Fruit fly (Drosophila melanogaster) whole organism, embryonic: Measurements from ENCODE around the gene Rcd2.

Source experiments
- Atf3 ChIP-seq: fragments of 200-800 bp; sonication (Bioruptor generic); optimal IDR thresholded peaks from 3 replicates; lab custom pipeline; 2016; ENCODE audit warnings: missing biosample characterization, missing genetic modification characterization
- Blimp-1 ChIP-seq: fragments of 200-800 bp; sonication (Bioruptor generic); optimal IDR thresholded peaks from 3 replicates; lab custom pipeline; 2018; ENCODE audit warnings: missing biosample characterization, missing genetic modification characterization, mild to moderate bottlenecking, moderate library complexity, missing genetic modification reagents
- CG12236 ChIP-seq: fragments of 200-800 bp; sonication (Bioruptor generic); optimal IDR thresholded peaks from 2 replicates; lab custom pipeline; 2016; ENCODE audit warnings: missing biosample characterization, missing genetic modification characterization
- CG12659 ChIP-seq: fragments of 200-800 bp; sonication (Bioruptor generic); optimal IDR thresholded peaks from 3 replicates; lab custom pipeline; 2017; ENCODE audit warnings: mild to moderate bottlenecking, missing biosample characterization, missing genetic modification reagents, missing genetic modification characterization
- CG12744 ChIP-seq: fragments of 200-800 bp; sonication (Bioruptor generic); optimal IDR thresholded peaks from 2 replicates; lab custom pipeline; 2016; ENCODE audit warnings: missing biosample characterization, missing genetic modification characterization
- CG12942 ChIP-seq: fragments of 200-800 bp; sonication (Bioruptor generic); optimal IDR thresholded peaks from 3 replicates; lab custom pipeline; 2016; ENCODE audit warnings: missing biosample characterization, missing genetic modification characterization
- CG13123 ChIP-seq: fragments of 200-800 bp; sonication (Bioruptor generic); optimal IDR thresholded peaks from 2 replicates; lab custom pipeline; 2016; ENCODE audit warnings: missing biosample characterization, missing genetic modification characterization
- CG17328 ChIP-seq: fragments of 200-800 bp; sonication (Bioruptor generic); IDR thresholded peaks from 2 replicates; pipeline ENCODE4 v1.3.6; 2022; ENCODE audit warnings: missing biosample characterization, missing genetic modification characterization
- CG2712 ChIP-seq: fragments of 200-800 bp; optimal IDR thresholded peaks from 3 replicates; lab custom pipeline; 2019; ENCODE audit warnings: missing biosample characterization, mild to moderate bottlenecking, missing genetic modification characterization, moderate library complexity
- CG30431 ChIP-seq: fragments of 200-800 bp; sonication (Bioruptor generic); optimal IDR thresholded peaks from 2 replicates; lab custom pipeline; 2017; ENCODE audit warnings: missing biosample characterization, missing genetic modification characterization
- CG3163 ChIP-seq: fragments of 200-800 bp; sonication (Bioruptor generic); optimal IDR thresholded peaks from 3 replicates; lab custom pipeline; 2016; ENCODE audit warnings: missing biosample characterization, missing genetic modification characterization
- CG34422 ChIP-seq: fragments of 200-800 bp; sonication (Bioruptor generic); IDR thresholded peaks from 3 replicates; pipeline ENCODE4 v1.3.6; 2022; ENCODE audit warnings: missing biosample characterization, missing genetic modification characterization
- CG6689 ChIP-seq: fragments of 200-800 bp; sonication (Bioruptor generic); IDR thresholded peaks from 2 replicates; pipeline ENCODE4 v1.3.6; 2022; ENCODE audit warnings: missing biosample characterization, missing genetic modification characterization
- CG7357 ChIP-seq: fragments of 200-800 bp; sonication (Bioruptor generic); IDR thresholded peaks from 3 replicates; pipeline ENCODE4 v1.3.6; 2022; ENCODE audit warnings: missing biosample characterization, missing genetic modification characterization
- CG8290 ChIP-seq, 3 experiments: fragments of 200-800 bp; sonication (Bioruptor generic); optimal IDR thresholded peaks; 2 replicates each; lab custom pipeline; 2016 to 2019; ENCODE audit warnings: missing biosample characterization in 3 of 3, missing genetic modification characterization in 3 of 3, mild to moderate bottlenecking in 2 of 3, moderate library complexity in 1 of 3
- CG8765 ChIP-seq: fragments of 200-800 bp; sonication (Bioruptor generic); IDR thresholded peaks from 2 replicates; pipeline ENCODE4 v1.3.6; 2022; ENCODE audit warnings: missing biosample characterization, missing genetic modification characterization
- CrebB ChIP-seq: fragments of 200-800 bp; sonication (Bioruptor generic); optimal IDR thresholded peaks from 3 replicates; lab custom pipeline; 2018; ENCODE audit warnings: missing biosample characterization, mild to moderate bottlenecking, missing genetic modification characterization
- Dref ChIP-seq: fragments of 200-800 bp; sonication (Bioruptor generic); IDR thresholded peaks from 2 replicates; pipeline ENCODE4 v1.3.6; 2022; ENCODE audit warnings: missing biosample characterization, missing genetic modification characterization
- E2f2 ChIP-seq: fragments of 200-800 bp; sonication (Bioruptor generic); IDR thresholded peaks from 2 replicates; pipeline ENCODE4 v1.3.6; 2022; ENCODE audit warnings: missing biosample characterization, missing genetic modification characterization
- Ets65A ChIP-seq: fragments of 200-800 bp; sonication (Bioruptor generic); peaks from one replicate; lab custom pipeline; 2016; ENCODE audit warnings: missing biosample characterization, missing genetic modification characterization
- Fer1 ChIP-seq: fragments of 200-800 bp; sonication (Bioruptor generic); optimal IDR thresholded peaks from 2 replicates; lab custom pipeline; 2017; ENCODE audit warnings: missing biosample characterization, mild to moderate bottlenecking, missing genetic modification characterization
- GATAe ChIP-seq: fragments of 200-800 bp; sonication (Bioruptor generic); conservative IDR thresholded peaks from 2 replicates; pipeline ENCODE4 v1.3.6; 2022; ENCODE audit warnings: missing biosample characterization, missing genetic modification characterization
- HmgZ ChIP-seq: fragments of 200-800 bp; sonication (Bioruptor generic); optimal IDR thresholded peaks from 2 replicates; lab custom pipeline; 2018; ENCODE audit warnings: missing biosample characterization, mild to moderate bottlenecking, missing genetic modification characterization
- Hmx ChIP-seq: fragments of 200-800 bp; sonication (Bioruptor generic); optimal IDR thresholded peaks from 2 replicates; lab custom pipeline; 2016; ENCODE audit warnings: missing biosample characterization, missing genetic modification characterization
- Hr78 ChIP-seq, 2 experiments: fragments of 200-800 bp in 1 of 2; fragments of >200 bp in 1 of 2; sonication (Bioruptor generic) in 1 of 2; optimal IDR thresholded peaks; 2 replicates each; lab custom pipeline; 2017 to 2019; ENCODE audit warnings: missing biosample characterization in 2 of 2, missing genetic modification characterization in 2 of 2, mild to moderate bottlenecking in 1 of 2, moderate library complexity in 1 of 2
- Jarid2 ChIP-seq: fragments of 200-800 bp; sonication (Bioruptor generic); optimal IDR thresholded peaks from 3 replicates; lab custom pipeline; 2017; ENCODE audit warnings: mild to moderate bottlenecking, missing biosample characterization, missing genetic modification reagents, missing genetic modification characterization
- NC2α ChIP-seq: fragments of 200-800 bp; sonication (Bioruptor generic); optimal IDR thresholded peaks from 2 replicates; lab custom pipeline; 2016; ENCODE audit warnings: missing biosample characterization, missing genetic modification characterization
- NC2β ChIP-seq: fragments of 200-800 bp; sonication (Bioruptor generic); optimal IDR thresholded peaks from 2 replicates; lab custom pipeline; 2016; ENCODE audit warnings: missing biosample characterization, missing genetic modification characterization
- Nf-YA ChIP-seq: fragments of 200-800 bp; sonication (Bioruptor generic); IDR thresholded peaks from 2 replicates; pipeline ENCODE4 v1.3.6; 2022; ENCODE audit warnings: missing biosample characterization, missing genetic modification characterization
- Optix ChIP-seq: fragments of 200-800 bp; sonication (Bioruptor generic); IDR thresholded peaks from 3 replicates; pipeline ENCODE4 v1.3.6; 2022; ENCODE audit warnings: missing biosample characterization, missing genetic modification characterization
- Side ChIP-seq: fragments of 200-800 bp; sonication (Bioruptor generic); optimal IDR thresholded peaks from 2 replicates; lab custom pipeline; 2016; ENCODE audit warnings: missing biosample characterization, missing genetic modification characterization
- Sry-β ChIP-seq: fragments of 200-800 bp; sonication (Bioruptor generic); optimal IDR thresholded peaks from 2 replicates; lab custom pipeline; 2018; ENCODE audit warnings: missing biosample characterization, mild to moderate bottlenecking, missing genetic modification characterization, moderate library complexity
- bbx ChIP-seq: fragments of 200-800 bp; sonication (Bioruptor generic); IDR thresholded peaks from 2 replicates; pipeline ENCODE4 v1.3.6; 2022; ENCODE audit warnings: missing biosample characterization, missing genetic modification characterization; ENCODE audit not compliant: partially characterized antibody
- caup ChIP-seq: fragments of 200-800 bp; sonication (Bioruptor generic); optimal IDR thresholded peaks from 3 replicates; lab custom pipeline; 2017; ENCODE audit warnings: missing biosample characterization, mild to moderate bottlenecking, missing genetic modification characterization, moderate library complexity; ENCODE audit not compliant: severe bottlenecking
- chinmo ChIP-seq: fragments of 200-800 bp; sonication (Bioruptor generic); IDR thresholded peaks from 4 replicates; pipeline ENCODE4 v1.3.6; 2022; ENCODE audit warnings: missing biosample characterization, missing genetic modification characterization; ENCODE audit not compliant: partially characterized antibody
- inv ChIP-seq: fragments of 200-800 bp; sonication (Bioruptor generic); IDR thresholded peaks from 2 replicates; pipeline ENCODE4 v1.3.6; 2022; ENCODE audit warnings: missing biosample characterization, missing genetic modification characterization; ENCODE audit not compliant: partially characterized antibody
- lmd ChIP-seq: fragments of 200-800 bp; sonication (Bioruptor generic); IDR thresholded peaks from 2 replicates; pipeline ENCODE4 v1.3.6; 2022; ENCODE audit warnings: missing biosample characterization, missing genetic modification characterization
- nerfin-1 ChIP-seq: fragments of 200-800 bp; sonication (Bioruptor generic); optimal IDR thresholded peaks from 3 replicates; lab custom pipeline; 2019; ENCODE audit warnings: missing biosample characterization, mild to moderate bottlenecking, missing genetic modification characterization, moderate library complexity
- onecut ChIP-seq: fragments of 200-800 bp; sonication (Bioruptor generic); IDR thresholded peaks from 2 replicates; pipeline ENCODE4 v1.3.6; 2022; ENCODE audit warnings: missing biosample characterization, missing genetic modification characterization
- pita ChIP-seq: fragments of 200-800 bp; sonication (Bioruptor generic); optimal IDR thresholded peaks from 2 replicates; lab custom pipeline; 2017; ENCODE audit warnings: missing biosample characterization, mild to moderate bottlenecking, missing genetic modification characterization
- pzg ChIP-seq: fragments of 200-800 bp; sonication (Bioruptor generic); optimal IDR thresholded peaks from 3 replicates; lab custom pipeline; 2018; ENCODE audit warnings: missing biosample characterization, mild to moderate bottlenecking, missing genetic modification characterization, moderate library complexity
- run ChIP-seq: fragments of 200-800 bp; sonication (Bioruptor generic); optimal IDR thresholded peaks from 3 replicates; lab custom pipeline; 2018; ENCODE audit warnings: missing biosample characterization, mild to moderate bottlenecking, missing genetic modification characterization
- sisA ChIP-seq: fragments of 200-800 bp; sonication (Bioruptor generic); IDR thresholded peaks from 2 replicates; pipeline ENCODE4 v1.3.6; 2022; ENCODE audit warnings: missing biosample characterization, missing genetic modification characterization
- slou ChIP-seq: fragments of 200-800 bp; sonication (Bioruptor generic); optimal IDR thresholded peaks from 3 replicates; lab custom pipeline; 2016; ENCODE audit warnings: missing biosample characterization, missing genetic modification characterization
- sqz ChIP-seq: fragments of 200-800 bp; sonication (Bioruptor generic); optimal IDR thresholded peaks from 3 replicates; lab custom pipeline; 2018; ENCODE audit warnings: missing biosample characterization, mild to moderate bottlenecking, missing genetic modification characterization
- ssp ChIP-seq: fragments of 200-800 bp; sonication (Bioruptor generic); IDR thresholded peaks from 2 replicates; pipeline ENCODE4 v1.3.6; 2022; ENCODE audit warnings: missing biosample characterization, missing genetic modification characterization
- vvl ChIP-seq: fragments of 200-800 bp; sonication (Bioruptor generic); IDR thresholded peaks from 2 replicates; pipeline ENCODE4 v1.3.6; 2022; ENCODE audit warnings: missing biosample characterization, missing genetic modification characterization
- wdn ChIP-seq: fragments of 200-800 bp; sonication (Bioruptor generic); IDR thresholded peaks from 2 replicates; pipeline ENCODE4 v1.3.6; 2022; ENCODE audit warnings: missing biosample characterization, missing genetic modification characterization

Rcd2 gene

DNA sequence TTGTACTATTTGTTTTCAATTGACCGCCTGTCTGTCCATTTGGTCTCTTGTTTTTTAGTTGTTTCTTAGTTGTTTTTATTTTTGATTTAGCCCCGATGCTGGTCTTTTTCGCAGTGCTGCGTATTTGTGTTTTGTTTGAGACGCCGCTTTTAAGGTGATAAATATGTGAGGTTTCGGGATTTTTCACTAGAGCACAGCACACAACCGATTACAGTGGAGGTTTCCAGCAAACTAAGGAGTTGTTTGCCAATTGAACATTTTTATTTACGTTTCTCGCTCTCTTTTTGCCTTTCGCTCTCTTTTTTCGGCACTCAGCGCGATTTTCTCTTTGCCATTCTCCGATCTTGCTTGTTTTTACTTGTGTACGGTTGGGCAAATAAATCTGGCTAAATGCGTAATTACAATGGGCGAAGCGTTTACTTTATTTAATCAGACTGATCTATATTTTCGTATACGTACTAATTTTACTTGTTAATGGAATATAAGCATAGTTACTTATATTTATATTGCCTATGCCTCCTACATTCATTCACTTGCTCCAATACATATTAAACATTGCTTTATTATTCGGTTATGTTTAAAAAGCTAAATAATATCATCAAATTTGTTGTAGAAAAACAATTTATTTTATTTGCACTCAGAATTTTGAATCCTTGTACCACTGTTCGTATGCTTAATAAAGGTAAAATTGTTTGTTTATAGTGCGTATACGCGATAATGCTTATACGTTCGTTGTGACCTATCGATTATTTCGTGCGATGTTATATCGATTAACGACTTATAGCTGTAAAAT, at the start of gene Rcd2:
TSS of gene Rcd2 (minus strand) at position 236 of the 793 bp plus-strand sequence.
- TF ChIP-seq CG12744 (peak; percentile 60), CG17328 (GFP tag; lab: Robert Waterston, UW) (peak; percentile 62; the same call in 1 of the 2 replicates), Side (GFP tag; lab: Kevin White, UChicago) (no peak), CG12942 (peak; percentile 51), GATAe (GFP tag; lab: Robert Waterston, UW) (no peak), CG8290 (GFP tag; optimal IDR thresholded peaks at IDR 0.05; lab: Kevin White, UChicago) (peak; percentile 2), CG8290 (tag; optimal IDR thresholded peaks at IDR 0.05; lab: Kevin White, UChicago) (peak; percentile 7 to 88), Hr78 (GFP tag; optimal IDR thresholded peaks at IDR 0.05; lab: Kevin White, UChicago) (peak in 1 of 2 experiments; percentile 99), CG12659 (GFP tag; lab: Kevin White, UChicago) (peak; percentile 95), chinmo (peak; percentile 81; the same call in 3 of the 4 replicates), sqz (GFP tag; lab: Kevin White, UChicago) (peak; percentile 71), CG13123 (no peak), Ets65A (GFP tag; lab: Kevin White, UChicago) (peak; percentile 28), sisA (GFP tag; lab: Robert Waterston, UW) (no peak), nerfin-1 (tag; lab: Kevin White, UChicago) (peak; percentile 66), Atf3 (GFP tag; lab: Kevin White, UChicago) (peak; percentile 17), CG12236 (GFP tag; lab: Kevin White, UChicago) (no peak), CG34422 (GFP tag; lab: Robert Waterston, UW) (0 out of 3 replicates have a peak, but pooled peaks have one; percentile 63), Jarid2 (peak; percentile 92), pzg (GFP tag; lab: Kevin White, UChicago) (peak; percentile 57), Hmx (GFP tag; lab: Kevin White, UChicago) (peak; percentile 20), inv (peak; percentile 74), Fer1 (peak; percentile 91), NC2β (peak; percentile 14), bbx (peak; percentile 96), CG8765 (GFP tag; lab: Robert Waterston, UW) (peak; percentile 32; the same call in 1 of the 2 replicates), run (tag; lab: Kevin White, UChicago) (peak; percentile 89), CG30431 (GFP tag; lab: Kevin White, UChicago) (no peak), CG7357 (peak; percentile 69; the same call in 2 of the 3 replicates), caup (peak; percentile 88), CrebB (tag; lab: Kevin White, UChicago) (peak; percentile 79), Sry-β (GFP tag; lab: Kevin White, UChicago) (no peak), lmd (GFP tag; lab: Robert Waterston, UW) (peak; percentile 74), CG2712 (peak; percentile 86), slou (GFP tag; lab: Kevin White, UChicago) (peak; percentile 31), E2f2 (no peak), vvl (GFP tag; lab: Robert Waterston, UW) (peak; percentile 85), wdn (GFP tag; lab: Robert Waterston, UW) (peak; percentile 31; the same call in 1 of the 2 replicates), CG6689 (GFP tag; lab: Robert Waterston, UW) (peak; percentile 72), HmgZ (peak; percentile 88), onecut (GFP tag; lab: Robert Waterston, UW) (peak; percentile 43; the same call in 1 of the 2 replicates), Blimp-1 (GFP tag; lab: Kevin White, UChicago) (peak; percentile 68), pita (GFP tag; lab: Kevin White, UChicago) (no peak), Optix (GFP tag; lab: Robert Waterston, UW) (no peak), CG3163 (GFP tag; lab: Kevin White, UChicago) (peak; percentile 93), ssp (GFP tag; lab: Robert Waterston, UW) (no peak), Nf-YA (GFP tag; lab: Robert Waterston, UW) (peak; percentile 51; the same call in 1 of the 2 replicates), NC2α (GFP tag; lab: Kevin White, UChicago) (no peak), Dref (GFP tag; lab: Robert Waterston, UW) (peak; percentile 82)
